Worm (Caenorhabditis elegans) whole organism, late embryonic: ENCODE results near the gene C13G3.12.

Source experiments
- C08G9.2 ChIP-seq: sonication (generic microtip); optimal IDR thresholded peaks from 2 replicates; lab custom pipeline; 2016; ENCODE audit warnings: mild to moderate bottlenecking, missing genetic modification characterization, moderate library complexity, missing compliant biosample characterization
- F13H6.1 ChIP-seq: sonication (generic microtip); optimal IDR thresholded peaks from 2 replicates; lab custom pipeline; 2016; ENCODE audit warnings: missing genetic modification characterization, missing compliant biosample characterization
- K02D7.2 ChIP-seq: sonication (generic microtip); optimal IDR thresholded peaks from 2 replicates; lab custom pipeline; 2017; ENCODE audit warnings: mild to moderate bottlenecking, missing genetic modification characterization, missing compliant biosample characterization
- K09A11.1 ChIP-seq: sonication (generic microtip); optimal IDR thresholded peaks from 2 replicates; lab custom pipeline; 2017; ENCODE audit warnings: antibody characterized with exemption, mild to moderate bottlenecking, missing genetic modification characterization, missing compliant biosample characterization; ENCODE audit not compliant: insufficient read depth
- Y22D7AL.16 ChIP-seq: sonication (generic microtip); optimal IDR thresholded peaks from 2 replicates; lab custom pipeline; 2016; ENCODE audit warnings: missing genetic modification characterization, missing compliant biosample characterization
- ahr-1 ChIP-seq: sonication (generic microtip); optimal IDR thresholded peaks from 2 replicates; lab custom pipeline; 2016; ENCODE audit warnings: missing genetic modification characterization, missing compliant biosample characterization
- ama-1 ChIP-seq: fragments of 150-350 bp; optimal IDR thresholded peaks from 2 replicates; lab custom pipeline; 2014
- ceh-19 ChIP-seq: fragments of 200-800 bp; sonication (Bioruptor generic); optimal IDR thresholded peaks from 2 replicates; lab custom pipeline; 2018; ENCODE audit warnings: mild to moderate bottlenecking, missing genetic modification characterization, missing compliant biosample characterization
- ceh-22 ChIP-seq: sonication (generic microtip); optimal IDR thresholded peaks from 2 replicates; lab custom pipeline; 2017; ENCODE audit warnings: missing biosample characterization, missing genetic modification characterization
- ceh-24 ChIP-seq: sonication (generic microtip); optimal IDR thresholded peaks from 2 replicates; lab custom pipeline; 2016; ENCODE audit warnings: mild to moderate bottlenecking, missing genetic modification characterization, missing compliant biosample characterization
- ceh-30 ChIP-seq: fragments of 150-350 bp; optimal IDR thresholded peaks from 2 replicates; lab custom pipeline; 2014; ENCODE audit warnings: missing biosample characterization, missing genetic modification characterization
- ceh-34 ChIP-seq: sonication (generic microtip); optimal IDR thresholded peaks from 2 replicates; lab custom pipeline; 2016; ENCODE audit warnings: mild to moderate bottlenecking, missing genetic modification characterization, missing compliant biosample characterization
- ceh-45 ChIP-seq: fragments of 200-800 bp; sonication (Bioruptor generic); IDR thresholded peaks from 2 replicates; pipeline ENCODE4 v1.3.6; 2022; ENCODE audit warnings: missing genetic modification reagents, missing genetic modification characterization, missing compliant biosample characterization
- ceh-48 ChIP-seq: sonication (generic microtip); optimal IDR thresholded peaks from 2 replicates; lab custom pipeline; 2016; ENCODE audit warnings: missing genetic modification characterization, inconsistent platforms, missing compliant biosample characterization
- dve-1 ChIP-seq: sonication (generic microtip); optimal IDR thresholded peaks from 2 replicates; lab custom pipeline; 2017; ENCODE audit warnings: antibody characterized with exemption, mild to moderate bottlenecking, missing genetic modification characterization, missing compliant biosample characterization
- elt-2 ChIP-seq: sonication (generic microtip); optimal IDR thresholded peaks from 2 replicates; lab custom pipeline; 2016; ENCODE audit warnings: missing genetic modification reagents, missing genetic modification characterization, missing compliant biosample characterization
- elt-4 ChIP-seq: sonication (generic microtip); optimal IDR thresholded peaks from 2 replicates; lab custom pipeline; 2016; ENCODE audit warnings: missing genetic modification characterization, missing compliant biosample characterization
- eyg-1 ChIP-seq: sonication (generic microtip); optimal IDR thresholded peaks from 2 replicates; lab custom pipeline; 2016; ENCODE audit warnings: missing genotype, missing genetic modification characterization, missing compliant biosample characterization
- fax-1 ChIP-seq: sonication (generic microtip); optimal IDR thresholded peaks from 2 replicates; lab custom pipeline; 2016; ENCODE audit warnings: missing genotype, missing genetic modification characterization, missing compliant biosample characterization
- fkh-10 ChIP-seq: fragments of 150-350 bp; optimal IDR thresholded peaks from 2 replicates; lab custom pipeline; 2014; ENCODE audit warnings: missing biosample characterization, missing genetic modification reagents, missing genetic modification characterization
- hlh-13 ChIP-seq: fragments of 200-800 bp; sonication (Bioruptor generic); optimal IDR thresholded peaks from 2 replicates; lab custom pipeline; 2018; ENCODE audit warnings: mild to moderate bottlenecking, missing genetic modification characterization, missing compliant biosample characterization
- hlh-15 ChIP-seq: sonication (generic microtip); optimal IDR thresholded peaks from 2 replicates; lab custom pipeline; 2016; ENCODE audit warnings: missing genetic modification characterization, missing compliant biosample characterization
- hlh-30 ChIP-seq: sonication (generic microtip); optimal IDR thresholded peaks from 2 replicates; lab custom pipeline; 2017; ENCODE audit warnings: antibody characterized with exemption, missing genetic modification characterization, missing compliant biosample characterization; ENCODE audit not compliant: insufficient read depth
- hlh-6 ChIP-seq: sonication (generic microtip); optimal IDR thresholded peaks from 2 replicates; lab custom pipeline; 2016; ENCODE audit warnings: missing genotype, missing genetic modification characterization, missing compliant biosample characterization
- lim-6 ChIP-seq: sonication (generic microtip); optimal IDR thresholded peaks from 2 replicates; lab custom pipeline; 2016; ENCODE audit warnings: missing genetic modification characterization, missing compliant biosample characterization
- madf-2 ChIP-seq: sonication (generic microtip); optimal IDR thresholded peaks from 2 replicates; lab custom pipeline; 2017; ENCODE audit warnings: missing genetic modification characterization, missing compliant biosample characterization
- pqm-1 ChIP-seq: sonication (generic microtip); optimal IDR thresholded peaks from 2 replicates; lab custom pipeline; 2016; ENCODE audit warnings: missing genetic modification characterization, missing compliant biosample characterization
- pros-1 ChIP-seq: fragments of 150-350 bp; optimal IDR thresholded peaks from 2 replicates; lab custom pipeline; 2014; ENCODE audit warnings: missing biosample characterization, missing genetic modification reagents, missing genetic modification characterization
- rnt-1 ChIP-seq: sonication (generic microtip); optimal IDR thresholded peaks from 2 replicates; lab custom pipeline; 2016; ENCODE audit warnings: missing genetic modification characterization, missing compliant biosample characterization
- sdc-2 ChIP-seq: sonication (generic microtip); optimal IDR thresholded peaks from 2 replicates; lab custom pipeline; 2016; ENCODE audit warnings: missing genotype, missing genetic modification characterization, missing compliant biosample characterization
- syd-9 ChIP-seq: sonication (generic microtip); optimal IDR thresholded peaks from 2 replicates; lab custom pipeline; 2016; ENCODE audit warnings: mild to moderate bottlenecking, missing genetic modification characterization, moderate library complexity, missing compliant biosample characterization
- tbx-2 ChIP-seq: sonication (generic microtip); optimal IDR thresholded peaks from 2 replicates; lab custom pipeline; 2016; ENCODE audit warnings: missing genetic modification characterization, missing compliant biosample characterization
- ttx-3 ChIP-seq: sonication (generic microtip); optimal IDR thresholded peaks from 2 replicates; lab custom pipeline; 2016; ENCODE audit warnings: missing genetic modification reagents, missing genetic modification characterization, missing compliant biosample characterization
- unc-3 ChIP-seq, 2 experiments: fragments of 200-800 bp in 1 of 2; sonication (Bioruptor generic) in 1 of 2; sonication (generic microtip) in 1 of 2; conservative IDR thresholded peaks in 1 of 2; optimal IDR thresholded peaks in 1 of 2; 2 replicates each; pipeline versions ENCODE4 v1.3.6 to Lab custom; 2016 to 2022; ENCODE audit warnings: missing compliant biosample characterization in 2 of 2, missing genetic modification characterization in 2 of 2, missing genetic modification reagents in 1 of 2
- unc-55 ChIP-seq: sonication (generic microtip); optimal IDR thresholded peaks from 2 replicates; lab custom pipeline; 2017; ENCODE audit warnings: missing biosample characterization, missing genetic modification reagents, missing genetic modification characterization
- unc-86 ChIP-seq: sonication (generic microtip); optimal IDR thresholded peaks from 2 replicates; lab custom pipeline; 2016; ENCODE audit warnings: missing genetic modification characterization, missing compliant biosample characterization

The C13G3.12 gene

ce11 chrV:11056484-11056883 lies 33.8 kb upstream of the C13G3.12 start:
- TF ChIP-seq ahr-1 (tag; lab: Kevin White, UChicago) = no peak
- no peak for TF ChIP-seq rnt-1 (tag; lab: Kevin White, UChicago)
- TF ChIP-seq tbx-2 (tag; lab: Kevin White, UChicago) = no peak
- TF ChIP-seq ceh-30 (tag; lab: Kevin White, UChicago) = no peak
- TF ChIP-seq pqm-1 (tag; lab: Kevin White, UChicago) = no peak
- TF ChIP-seq K02D7.2 (tag; lab: Kevin White, UChicago) = no peak
- no peak for TF ChIP-seq ceh-45 (GFP tag; lab: Robert Waterston, UW)
- TF ChIP-seq hlh-15 (tag; lab: Kevin White, UChicago) = no peak
- TF ChIP-seq ceh-24 = no peak
- TF ChIP-seq madf-2 (tag; lab: Kevin White, UChicago) = no peak
- no peak for TF ChIP-seq elt-2
- TF ChIP-seq unc-55 = no peak
- TF ChIP-seq ttx-3 (tag; lab: Kevin White, UChicago) = no peak
- no peak for TF ChIP-seq ama-1 (lab: Kevin White, UChicago)
- no peak for TF ChIP-seq ceh-19 (GFP tag; lab: Kevin White, UChicago)

- TF ChIP-seq pros-1 (tag; lab: Kevin White, UChicago) (no peak), K09A11.1 (tag; lab: Kevin White, UChicago) (no peak)
These were observed 31.1 kb upstream of the C13G3.12 start, which contains the start of gene T04C12.7 for ce11 chrV:11053827-11054226. TSS of gene T04C12.7 (plus strand) at chrV:11054127.

- TF ChIP-seq ceh-24 = no peak
- no peak for TF ChIP-seq unc-3 (GFP tag; conservative IDR thresholded peaks at IDR 0.05; lab: Robert Waterston, UW)
- TF ChIP-seq unc-3 (tag; optimal IDR thresholded peaks at IDR 0.05; lab: Kevin White, UChicago) = no peak
- no peak for TF ChIP-seq ceh-19 (GFP tag; lab: Kevin White, UChicago)
- no peak for TF ChIP-seq hlh-6 (tag; lab: Kevin White, UChicago)
- TF ChIP-seq ceh-22 (tag; lab: Kevin White, UChicago) = no peak
- no peak for TF ChIP-seq ceh-45 (GFP tag; lab: Robert Waterston, UW)
- no peak for TF ChIP-seq C08G9.2
- TF ChIP-seq fkh-10 (GFP tag; lab: Kevin White, UChicago) = no peak
- no peak for TF ChIP-seq ceh-34
- TF ChIP-seq unc-55 = no peak
- no peak for TF ChIP-seq syd-9 (tag; lab: Kevin White, UChicago)
- no peak for TF ChIP-seq hlh-13 (GFP tag; lab: Kevin White, UChicago)
- TF ChIP-seq elt-4 (tag; lab: Kevin White, UChicago) = no peak
- no peak for TF ChIP-seq tbx-2 (tag; lab: Kevin White, UChicago)
- no peak for TF ChIP-seq rnt-1 (tag; lab: Kevin White, UChicago)
- no peak for TF ChIP-seq eyg-1 (tag; lab: Kevin White, UChicago)
- TF ChIP-seq ceh-48 (tag; lab: Kevin White, UChicago) = no peak
- TF ChIP-seq sdc-2 (tag; lab: Kevin White, UChicago) = no peak
- TF ChIP-seq ama-1 (lab: Kevin White, UChicago) = no peak
- TF ChIP-seq madf-2 (tag; lab: Kevin White, UChicago) = no peak
These were observed 29.2 kb upstream of the C13G3.12 start, which contains the start of gene T04C12.33 for ce11 chrV:11051921-11052320. TSS of gene T04C12.33 (plus strand) at chrV:11052221.

- TF ChIP-seq hlh-30 (tag; lab: Kevin White, UChicago) (no peak), dve-1 (no peak), lim-6 (tag; lab: Kevin White, UChicago) (no peak), sdc-2 (tag; lab: Kevin White, UChicago) (no peak), eyg-1 (tag; lab: Kevin White, UChicago) (no peak), syd-9 (tag; lab: Kevin White, UChicago) (no peak), C08G9.2 (no peak), ceh-19 (GFP tag; lab: Kevin White, UChicago) (no peak), Y22D7AL.16 (no peak), F13H6.1 (tag; lab: Kevin White, UChicago) (no peak), fax-1 (tag; lab: Kevin White, UChicago) (no peak), unc-86 (tag; lab: Kevin White, UChicago) (no peak), pqm-1 (tag; lab: Kevin White, UChicago) (no peak)
These were observed 26.0 kb upstream of the C13G3.12 start, which contains the start of gene srh-74 for ce11 chrV:11048678-11049077. TSS of gene srh-74 (minus strand) at chrV:11048778.
